Worm (Caenorhabditis elegans): ENCODE results near the gene twk-40.

Gene twk-40

DNA sequence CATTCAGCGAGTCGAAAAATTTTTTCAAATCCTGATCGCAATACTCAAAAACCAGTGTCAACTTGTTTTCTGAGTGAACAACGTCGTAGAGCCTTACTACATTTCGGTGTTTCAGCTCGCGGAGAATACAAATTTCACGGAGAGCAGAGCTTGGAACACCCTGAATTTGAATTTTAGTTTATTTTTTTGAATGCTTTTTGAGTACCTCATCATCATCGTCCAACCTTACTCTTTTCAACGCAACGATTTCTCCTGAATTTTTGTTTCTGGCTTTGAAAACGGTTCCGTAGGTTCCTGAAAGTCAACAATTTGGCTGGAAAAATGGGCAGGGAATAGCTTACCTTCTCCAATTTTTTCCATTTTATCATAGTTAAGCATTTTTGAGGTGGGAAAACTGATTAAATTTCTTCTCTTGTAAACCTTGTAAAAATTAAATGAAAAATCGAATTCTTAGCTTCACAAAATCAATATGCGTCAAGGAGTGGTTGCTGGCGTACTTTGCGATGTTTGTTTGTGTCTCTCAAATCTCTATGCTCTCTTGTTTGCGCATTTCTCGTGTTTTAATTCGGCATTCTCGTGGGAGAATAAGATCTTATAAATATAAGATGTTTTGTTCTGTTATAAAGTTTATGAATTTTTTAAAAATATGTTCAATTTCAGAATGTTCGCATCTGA, 26.2 kb downstream of the twk-40 start, which contains the start of gene cdk-5:
TSS of gene cdk-5 (minus strand) at position 425 of the 675 bp plus-strand sequence.
- TF ChIP-seq bed-3 (GFP tag; optimal IDR thresholded peaks at IDR 0.05): no peak
- no peak for TF ChIP-seq cnd-1 (tag; optimal IDR thresholded peaks at IDR 0.05)
- TF ChIP-seq hlh-1 (tag; optimal IDR thresholded peaks at IDR 0.05): peak; percentile 8
- TF ChIP-seq mep-1 (tag; optimal IDR thresholded peaks at IDR 0.05): peak; percentile 76
- no peak for TF ChIP-seq nhr-28 (tag; optimal IDR thresholded peaks at IDR 0.05)
- TF ChIP-seq nhr-12 (tag; optimal IDR thresholded peaks at IDR 0.05): no peak
- TF ChIP-seq nhr-237 (tag; optimal IDR thresholded peaks at IDR 0.05): peak; percentile 76
- peak; percentile 39 for TF ChIP-seq sptf-1 (tag; optimal IDR thresholded peaks at IDR 0.05)
- TF ChIP-seq lsy-2 (tag; optimal IDR thresholded peaks at IDR 0.05): peak; percentile 86
- TF ChIP-seq ceh-43 (GFP tag; optimal IDR thresholded peaks at IDR 0.05): no peak
- TF ChIP-seq elt-1 (tag; optimal IDR thresholded peaks at IDR 0.05; ENCODE audit: borderline replicate concordance, insufficient read depth): no peak
- TF ChIP-seq lin-32 (GFP tag; optimal IDR thresholded peaks at IDR 0.05): no peak
- no peak for TF ChIP-seq flh-1 (GFP tag; optimal IDR thresholded peaks at IDR 0.05)
- TF ChIP-seq M03D4.4 (tag; optimal IDR thresholded peaks at IDR 0.05): no peak
- TF ChIP-seq zip-8 (tag; optimal IDR thresholded peaks at IDR 0.05): no peak
- TF ChIP-seq pha-4 (tag; optimal IDR thresholded peaks at IDR 0.05): peak; percentile 95
- peak; percentile 72 for TF ChIP-seq lin-13 (tag; optimal IDR thresholded peaks at IDR 0.05)
- TF ChIP-seq ztf-11 (tag; optimal IDR thresholded peaks at IDR 0.05): no peak
- TF ChIP-seq nhr-2 (tag; optimal IDR thresholded peaks at IDR 0.05): peak; percentile 38
- no peak for TF ChIP-seq blmp-1 (tag; optimal IDR thresholded peaks at IDR 0.05)
- TF ChIP-seq sem-2 (GFP tag; optimal IDR thresholded peaks at IDR 0.05): no peak
- TF ChIP-seq ceh-83 (GFP tag; optimal IDR thresholded peaks at IDR 0.05): no peak
- TF ChIP-seq unc-62 (GFP tag; optimal IDR thresholded peaks at IDR 0.05): peak; percentile 20
- TF ChIP-seq unc-120 (tag; optimal IDR thresholded peaks at IDR 0.05; ENCODE audit: poor library complexity, severe bottlenecking): no peak
- no peak for TF ChIP-seq mab-5 (tag; optimal IDR thresholded peaks at IDR 0.05)
- TF ChIP-seq snpc-4 (tag; optimal IDR thresholded peaks at IDR 0.05): no peak
- no peak for TF ChIP-seq tbx-8 (GFP tag; optimal IDR thresholded peaks at IDR 0.05)
- TF ChIP-seq ces-1 (GFP tag; optimal IDR thresholded peaks at IDR 0.05): peak; percentile 97
- TF ChIP-seq elt-3 (tag; optimal IDR thresholded peaks at IDR 0.05): no peak
- TF ChIP-seq ham-2 (GFP tag; optimal IDR thresholded peaks at IDR 0.05): no peak
- TF ChIP-seq drap-1 (GFP tag; optimal IDR thresholded peaks at IDR 0.05): peak; percentile 1
- no peak for TF ChIP-seq unc-39 (tag; optimal IDR thresholded peaks at IDR 0.05)
- no peak for TF ChIP-seq mls-2 (tag; optimal IDR thresholded peaks at IDR 0.05)
- TF ChIP-seq ceh-39 (tag; optimal IDR thresholded peaks at IDR 0.05): peak; percentile 61
- TF ChIP-seq nhr-76 (tag; optimal IDR thresholded peaks at IDR 0.05): no peak

DNA sequence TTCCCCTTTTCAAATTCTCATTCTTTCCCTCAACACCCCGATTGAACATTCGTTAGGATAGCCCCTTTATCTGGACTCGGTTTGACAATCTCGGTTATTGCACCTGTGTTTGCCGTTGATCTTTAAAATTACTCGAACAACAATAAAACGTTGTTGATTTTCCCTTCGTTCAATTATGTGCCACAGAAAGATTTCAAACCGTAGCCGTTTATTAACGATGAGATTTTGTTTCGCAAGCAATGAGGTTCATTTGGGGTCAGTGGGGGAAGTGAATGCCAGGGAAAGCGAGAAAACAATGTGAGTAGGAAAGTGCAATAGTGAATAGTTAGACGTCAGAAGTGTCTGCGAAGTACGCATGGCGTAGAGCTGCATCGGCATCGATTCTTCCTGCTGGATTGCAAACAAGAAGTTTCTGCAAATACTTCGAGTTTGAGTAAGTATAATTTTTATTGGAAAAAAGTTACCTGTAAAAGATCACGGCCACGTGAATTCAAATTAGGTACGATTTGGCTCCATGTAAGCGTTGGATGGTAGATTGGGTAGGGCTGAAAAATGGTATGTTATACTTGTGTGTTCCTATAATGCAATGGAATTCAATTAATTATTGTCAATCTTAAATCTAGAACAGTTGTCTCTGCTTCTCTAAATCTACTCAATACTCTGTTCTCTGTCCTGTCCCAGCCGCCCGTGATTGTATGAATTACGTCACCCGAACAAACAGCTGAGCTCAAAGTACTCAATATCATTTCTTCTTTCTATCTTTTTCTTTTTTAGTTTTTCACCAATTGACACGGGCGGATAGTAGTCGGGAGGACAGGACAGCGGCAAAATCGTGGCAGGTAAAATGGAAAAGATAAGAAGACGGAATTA, 27.5 kb downstream of the twk-40 start, which contains the start of gene kel-3:
TSS of gene kel-3 (plus strand) at position 328 of the 870 bp plus-strand sequence.
- TF ChIP-seq drap-1 (GFP tag; optimal IDR thresholded peaks at IDR 0.05) (no peak), unc-62 (GFP tag; optimal IDR thresholded peaks at IDR 0.05) (peak; percentile 54), M03D4.4 (tag; optimal IDR thresholded peaks at IDR 0.05) (no peak), ceh-83 (GFP tag; optimal IDR thresholded peaks at IDR 0.05) (no peak), mab-5 (tag; optimal IDR thresholded peaks at IDR 0.05) (no peak), lsy-2 (tag; optimal IDR thresholded peaks at IDR 0.05) (peak; percentile 8), lin-32 (GFP tag; optimal IDR thresholded peaks at IDR 0.05) (no peak), ceh-39 (tag; optimal IDR thresholded peaks at IDR 0.05) (no peak), hlh-1 (tag; optimal IDR thresholded peaks at IDR 0.05) (peak; percentile 45), ces-1 (GFP tag; optimal IDR thresholded peaks at IDR 0.05) (no peak), sptf-1 (tag; optimal IDR thresholded peaks at IDR 0.05) (peak; percentile 1), unc-120 (tag; optimal IDR thresholded peaks at IDR 0.05; ENCODE audit: poor library complexity, severe bottlenecking) (no peak), blmp-1 (tag; optimal IDR thresholded peaks at IDR 0.05) (no peak), unc-39 (tag; optimal IDR thresholded peaks at IDR 0.05) (no peak), sem-2 (GFP tag; optimal IDR thresholded peaks at IDR 0.05) (no peak)

Data from whole organism, mixed stage, embryonic.